Worm (Caenorhabditis elegans): Measurements from ENCODE around the gene C49A9.9.

- no peak for TF ChIP-seq ceh-91 (GFP tag; IDR thresholded peaks at IDR 0.05)
- no peak for TF ChIP-seq sea-2 (GFP tag; IDR thresholded peaks at IDR 0.05)
- no peak for TF ChIP-seq bed-2 (GFP tag; IDR thresholded peaks at IDR 0.05)
- no peak for TF ChIP-seq zfh-2 (GFP tag; conservative IDR thresholded peaks at IDR 0.05)
- TF ChIP-seq ccch-3 (GFP tag; optimal IDR thresholded peaks at IDR 0.05) = no peak
- TF ChIP-seq snpc-3.4 (tag; optimal IDR thresholded peaks at IDR 0.05) = no peak
- no peak for TF ChIP-seq hlh-12 (tag; optimal IDR thresholded peaks at IDR 0.05)
- TF ChIP-seq dpff-1 (tag; optimal IDR thresholded peaks at IDR 0.05) = no peak
- no peak for TF ChIP-seq ztf-26 (tag; optimal IDR thresholded peaks at IDR 0.05)
These were observed 33.4 kb upstream of the C49A9.9 start, which contains the start of gene unc-77 for ce11 chrIV:6183757-6184156.
